Fruit fly (Drosophila melanogaster) whole organism, embryonic: ENCODE results near the gene mad2.

Experiments
- BEAF-32 ChIP-seq: fragments of 200-800 bp; sonication (Bioruptor generic); optimal IDR thresholded peaks from 3 replicates; lab custom pipeline; 2017; ENCODE audit warnings: missing biosample characterization, missing genetic modification characterization, mild to moderate bottlenecking, moderate library complexity, missing genetic modification reagents
- CG10147 ChIP-seq: fragments of 200-800 bp; sonication (Bioruptor generic); optimal IDR thresholded peaks from 2 replicates; lab custom pipeline; 2019; ENCODE audit warnings: missing biosample characterization, mild to moderate bottlenecking, missing genetic modification characterization, moderate library complexity
- CG12391 ChIP-seq: fragments of 200-800 bp; sonication (Bioruptor generic); optimal IDR thresholded peaks from 3 replicates; lab custom pipeline; 2018; ENCODE audit warnings: missing biosample characterization, mild to moderate bottlenecking, missing genetic modification characterization, moderate library complexity
- CG14050 ChIP-seq: fragments of 200-800 bp; sonication (Bioruptor generic); IDR thresholded peaks from 3 replicates; pipeline ENCODE4 v1.3.6; 2022; ENCODE audit warnings: missing biosample characterization, missing genetic modification characterization
- CG1603 ChIP-seq: fragments of 200-800 bp; sonication (Bioruptor generic); optimal IDR thresholded peaks from 2 replicates; lab custom pipeline; 2019; ENCODE audit warnings: missing biosample characterization, mild to moderate bottlenecking, missing genetic modification characterization, moderate library complexity
- CG16813 ChIP-seq: fragments of 200-800 bp; sonication (Bioruptor generic); IDR thresholded peaks from 3 replicates; pipeline ENCODE4 v1.3.6; 2022; ENCODE audit warnings: missing biosample characterization, missing genetic modification characterization; ENCODE audit not compliant: partially characterized antibody
- CG17328 ChIP-seq: fragments of 200-800 bp; sonication (Bioruptor generic); IDR thresholded peaks from 2 replicates; pipeline ENCODE4 v1.3.6; 2022; ENCODE audit warnings: missing biosample characterization, missing genetic modification characterization
- CG1792 ChIP-seq: fragments of 200-800 bp; sonication (Bioruptor generic); optimal IDR thresholded peaks from 2 replicates; lab custom pipeline; 2016; ENCODE audit warnings: missing biosample characterization, missing genetic modification characterization
- CG18619 ChIP-seq: fragments of 200-800 bp; sonication (Bioruptor generic); optimal IDR thresholded peaks from 3 replicates; lab custom pipeline; 2017; ENCODE audit warnings: missing biosample characterization, mild to moderate bottlenecking, missing genetic modification characterization
- CG2129 ChIP-seq: fragments of 200-800 bp; sonication (Bioruptor generic); IDR thresholded peaks from 2 replicates; pipeline ENCODE4 v1.3.6; 2022; ENCODE audit warnings: missing biosample characterization, missing genetic modification characterization; ENCODE audit not compliant: partially characterized antibody
- CG2202 ChIP-seq: fragments of 200-800 bp; sonication (Bioruptor generic); optimal IDR thresholded peaks from 2 replicates; lab custom pipeline; 2018; ENCODE audit warnings: missing biosample characterization, mild to moderate bottlenecking, missing genetic modification characterization
- CG2712 ChIP-seq: fragments of 200-800 bp; optimal IDR thresholded peaks from 3 replicates; lab custom pipeline; 2019; ENCODE audit warnings: missing biosample characterization, mild to moderate bottlenecking, missing genetic modification characterization, moderate library complexity
- CG32532 ChIP-seq: fragments of 200-800 bp; sonication (Bioruptor generic); IDR thresholded peaks from 2 replicates; pipeline ENCODE4 v1.3.6; 2022; ENCODE audit warnings: missing biosample characterization, missing genetic modification characterization
- CG4360 ChIP-seq: fragments of 200-800 bp; sonication (Bioruptor generic); IDR thresholded peaks from 2 replicates; pipeline ENCODE4 v1.3.6; 2022; ENCODE audit warnings: missing biosample characterization, missing genetic modification characterization
- CG7839 ChIP-seq: fragments of 200-800 bp; sonication (Bioruptor generic); optimal IDR thresholded peaks from 3 replicates; lab custom pipeline; 2018; ENCODE audit warnings: missing biosample characterization, mild to moderate bottlenecking, missing genetic modification characterization, moderate library complexity
- CG8290 ChIP-seq, 3 experiments: fragments of 200-800 bp; sonication (Bioruptor generic); optimal IDR thresholded peaks; 2 replicates each; lab custom pipeline; 2016 to 2019; ENCODE audit warnings: missing biosample characterization in 3 of 3, missing genetic modification characterization in 3 of 3, mild to moderate bottlenecking in 2 of 3, moderate library complexity in 1 of 3
- CG9609 ChIP-seq: fragments of 200-800 bp; sonication (Bioruptor generic); optimal IDR thresholded peaks from 3 replicates; lab custom pipeline; 2016; ENCODE audit warnings: missing biosample characterization, missing genetic modification characterization
- Dip2 ChIP-seq: fragments of 200-800 bp; sonication (Bioruptor generic); IDR thresholded peaks from 2 replicates; pipeline ENCODE4 v1.3.6; 2022; ENCODE audit warnings: missing biosample characterization, missing genetic modification characterization
- Fer1 ChIP-seq: fragments of 200-800 bp; sonication (Bioruptor generic); optimal IDR thresholded peaks from 2 replicates; lab custom pipeline; 2017; ENCODE audit warnings: missing biosample characterization, mild to moderate bottlenecking, missing genetic modification characterization
- Fer3 ChIP-seq: fragments of 200-800 bp; sonication (Bioruptor generic); optimal IDR thresholded peaks from 2 replicates; lab custom pipeline; 2018; ENCODE audit warnings: missing biosample characterization, mild to moderate bottlenecking, missing genetic modification characterization, moderate library complexity
- H2.0 ChIP-seq: fragments of 200-800 bp; sonication (Bioruptor generic); IDR thresholded peaks from 2 replicates; pipeline ENCODE4 v1.3.6; 2022; ENCODE audit warnings: missing biosample characterization, missing genetic modification characterization
- Hmx ChIP-seq: fragments of 200-800 bp; sonication (Bioruptor generic); optimal IDR thresholded peaks from 2 replicates; lab custom pipeline; 2016; ENCODE audit warnings: missing biosample characterization, missing genetic modification characterization
- NC2α ChIP-seq: fragments of 200-800 bp; sonication (Bioruptor generic); optimal IDR thresholded peaks from 2 replicates; lab custom pipeline; 2016; ENCODE audit warnings: missing biosample characterization, missing genetic modification characterization
- Nf-YB ChIP-seq: fragments of 200-800 bp; sonication (Bioruptor generic); optimal IDR thresholded peaks from 3 replicates; lab custom pipeline; 2019; ENCODE audit warnings: missing biosample characterization, mild to moderate bottlenecking, missing genetic modification characterization, moderate library complexity
- Oli ChIP-seq: fragments of 200-800 bp; sonication (Bioruptor generic); optimal IDR thresholded peaks from 2 replicates; lab custom pipeline; 2018; ENCODE audit warnings: missing biosample characterization, mild to moderate bottlenecking, missing genetic modification characterization, moderate library complexity
- Pdp1 ChIP-seq, 2 experiments: fragments of 200-800 bp; sonication (Bioruptor generic); optimal IDR thresholded peaks; 3 replicates each; lab custom pipeline; 2016; ENCODE audit warnings: missing biosample characterization in 2 of 2, missing genetic modification characterization in 2 of 2, mild to moderate bottlenecking in 1 of 2, moderate library complexity in 1 of 2
- Side ChIP-seq: fragments of 200-800 bp; sonication (Bioruptor generic); optimal IDR thresholded peaks from 2 replicates; lab custom pipeline; 2016; ENCODE audit warnings: missing biosample characterization, missing genetic modification characterization
- Tbp ChIP-seq: fragments of >200 bp; optimal IDR thresholded peaks from 2 replicates; lab custom pipeline; 2018; ENCODE audit warnings: missing biosample characterization, missing genetic modification characterization
- bbx ChIP-seq: fragments of 200-800 bp; sonication (Bioruptor generic); IDR thresholded peaks from 2 replicates; pipeline ENCODE4 v1.3.6; 2022; ENCODE audit warnings: missing biosample characterization, missing genetic modification characterization; ENCODE audit not compliant: partially characterized antibody
- chn ChIP-seq: fragments of 200-800 bp; sonication (Bioruptor generic); optimal IDR thresholded peaks from 2 replicates; lab custom pipeline; 2016; ENCODE audit warnings: missing biosample characterization, missing genetic modification characterization
- ci ChIP-seq: fragments of 200-800 bp; sonication (Bioruptor generic); IDR thresholded peaks from 3 replicates; pipeline ENCODE4 v1.3.6; 2022; ENCODE audit warnings: missing biosample characterization, missing genetic modification characterization
- crc ChIP-seq: fragments of 200-800 bp; sonication (Bioruptor generic); optimal IDR thresholded peaks from 2 replicates; lab custom pipeline; 2016; ENCODE audit warnings: missing biosample characterization, missing genetic modification characterization
- crol ChIP-seq: fragments of 200-800 bp; sonication (Bioruptor generic); IDR thresholded peaks from 2 replicates; pipeline ENCODE4 v1.3.6; 2022; ENCODE audit warnings: missing biosample characterization, missing genetic modification characterization
- crp ChIP-seq, 2 experiments: fragments of 200-800 bp; sonication (Bioruptor generic); optimal IDR thresholded peaks; 2 replicates in 1 of 2; 3 replicates in 1 of 2; lab custom pipeline; 2017; ENCODE audit warnings: missing biosample characterization in 2 of 2, missing genetic modification characterization in 2 of 2, mild to moderate bottlenecking in 1 of 2, moderate library complexity in 1 of 2
- dmrt11E ChIP-seq: fragments of 200-800 bp; sonication (Bioruptor generic); optimal IDR thresholded peaks from 3 replicates; lab custom pipeline; 2018; ENCODE audit warnings: missing biosample characterization, mild to moderate bottlenecking, missing genetic modification characterization, moderate library complexity
- en ChIP-seq: fragments of 200-800 bp; sonication (Bioruptor generic); optimal IDR thresholded peaks from 2 replicates; lab custom pipeline; 2016; ENCODE audit warnings: missing biosample characterization, missing genetic modification characterization
- ewg ChIP-seq: fragments of 200-800 bp; sonication (Bioruptor generic); optimal IDR thresholded peaks from 3 replicates; lab custom pipeline; 2017; ENCODE audit warnings: mild to moderate bottlenecking, missing biosample characterization, missing genetic modification reagents, missing genetic modification characterization
- gem ChIP-seq: fragments of 200-800 bp; sonication (Bioruptor generic); optimal IDR thresholded peaks from 2 replicates; lab custom pipeline; 2019; ENCODE audit warnings: missing biosample characterization, mild to moderate bottlenecking, missing genetic modification characterization, moderate library complexity
- hb ChIP-seq: fragments of 200-800 bp; sonication (Bioruptor generic); IDR thresholded peaks from 3 replicates; pipeline ENCODE4 v1.3.6; 2022; ENCODE audit warnings: missing biosample characterization, missing genetic modification characterization; ENCODE audit not compliant: partially characterized antibody
- hth ChIP-seq: fragments of >200 bp; optimal IDR thresholded peaks from 2 replicates; lab custom pipeline; 2017; ENCODE audit warnings: inconsistent platforms
- inv ChIP-seq: fragments of 200-800 bp; sonication (Bioruptor generic); IDR thresholded peaks from 2 replicates; pipeline ENCODE4 v1.3.6; 2022; ENCODE audit warnings: missing biosample characterization, missing genetic modification characterization; ENCODE audit not compliant: partially characterized antibody
- knrl ChIP-seq: fragments of 200-800 bp; sonication (Bioruptor generic); IDR thresholded peaks from 3 replicates; pipeline ENCODE4 v1.3.6; 2022; ENCODE audit warnings: missing biosample characterization, missing genetic modification characterization; ENCODE audit not compliant: partially characterized antibody
- lbe ChIP-seq: fragments of 200-800 bp; sonication (Bioruptor generic); optimal IDR thresholded peaks from 2 replicates; lab custom pipeline; 2016; ENCODE audit warnings: missing biosample characterization, mild to moderate bottlenecking, missing genetic modification characterization
- ranshi ChIP-seq: fragments of 200-800 bp; sonication (Bioruptor generic); IDR thresholded peaks from 2 replicates; pipeline ENCODE4 v1.3.6; 2022; ENCODE audit warnings: missing biosample characterization, missing genetic modification characterization
- row ChIP-seq: fragments of 200-800 bp; sonication (Bioruptor generic); IDR thresholded peaks from 3 replicates; pipeline ENCODE4 v1.3.6; 2022; ENCODE audit warnings: missing biosample characterization, missing genetic modification characterization
- sc ChIP-seq, 3 experiments: fragments of >200 bp in 2 of 3; fragments of 200-800 bp in 1 of 3; sonication (Bioruptor generic) in 1 of 3; optimal IDR thresholded peaks; 2 replicates in 2 of 3; 3 replicates in 1 of 3; lab custom pipeline; 2017; ENCODE audit warnings: mild to moderate bottlenecking in 1 of 3, missing biosample characterization in 1 of 3, missing genetic modification characterization in 1 of 3, missing genetic modification reagents in 1 of 3
- ssp ChIP-seq: fragments of 200-800 bp; sonication (Bioruptor generic); IDR thresholded peaks from 2 replicates; pipeline ENCODE4 v1.3.6; 2022; ENCODE audit warnings: missing biosample characterization, missing genetic modification characterization
- tio ChIP-seq: fragments of 200-800 bp; sonication (Bioruptor generic); optimal IDR thresholded peaks from 2 replicates; lab custom pipeline; 2017; ENCODE audit warnings: missing biosample characterization, missing genetic modification characterization, inconsistent platforms
- vvl ChIP-seq: fragments of 200-800 bp; sonication (Bioruptor generic); IDR thresholded peaks from 2 replicates; pipeline ENCODE4 v1.3.6; 2022; ENCODE audit warnings: missing biosample characterization, missing genetic modification characterization

The mad2 gene

DNA sequence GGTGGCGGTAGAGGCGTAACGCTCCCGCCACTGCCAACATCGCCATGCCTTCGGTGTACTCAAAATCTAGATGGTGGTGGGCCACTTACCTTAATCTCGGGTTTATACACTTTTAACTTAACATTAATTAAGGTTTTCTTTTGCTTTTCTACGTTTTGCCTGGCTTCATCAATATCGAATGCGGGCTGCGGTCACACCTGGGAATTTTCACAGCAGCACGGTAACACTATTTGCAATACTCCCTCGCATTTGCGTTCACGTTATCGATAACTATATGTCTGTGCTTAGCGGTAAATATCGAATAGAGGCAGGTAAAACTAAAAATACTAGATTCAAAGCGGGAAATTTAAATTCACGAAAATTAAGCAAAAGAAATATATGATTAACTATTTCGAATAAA is 18.9 kb downstream of the mad2 start, which contains the start of gene Bre1 (continued):
- TF ChIP-seq tio (GFP tag; lab: Kevin White, UChicago) (no peak), Fer3 (tag; lab: Kevin White, UChicago) (no peak), NC2α (GFP tag; lab: Kevin White, UChicago) (no peak), ewg (GFP tag; lab: Kevin White, UChicago) (no peak), ranshi (no peak), CG10147 (GFP tag; lab: Kevin White, UChicago) (peak; percentile 15), BEAF-32 (GFP tag; lab: Kevin White, UChicago) (peak; percentile 84), Oli (no peak), CG16813 (peak; percentile 77), sc (optimal IDR thresholded peaks at IDR 0.05; lab: Kevin White, UChicago) (no peak), sc (GFP tag; optimal IDR thresholded peaks at IDR 0.05; lab: Kevin White, UChicago) (no peak), ssp (no peak), crp (GFP tag; optimal IDR thresholded peaks at IDR 0.05; lab: Kevin White, UChicago) (no peak), CG2129 (GFP tag; lab: Robert Waterston, UW) (peak; percentile 44; the same call in 1 of the 2 replicates), H2.0 (GFP tag; lab: Robert Waterston, UW) (no peak), en (GFP tag; lab: Kevin White, UChicago) (no peak), Hmx (GFP tag; lab: Kevin White, UChicago) (no peak), CG2712 (tag; lab: Kevin White, UChicago) (peak; percentile 29), crc (GFP tag; lab: Kevin White, UChicago) (no peak), Fer1 (GFP tag; lab: Kevin White, UChicago) (peak; percentile 34), CG12391 (tag; lab: Kevin White, UChicago) (peak; percentile 4), bbx (GFP tag; lab: Robert Waterston, UW) (peak; percentile 85), CG7839 (no peak), lbe (GFP tag; lab: Kevin White, UChicago) (no peak), chn (GFP tag; lab: Kevin White, UChicago) (no peak), CG2202 (tag; lab: Kevin White, UChicago) (no peak), CG4360 (GFP tag; lab: Robert Waterston, UW) (no peak), CG14050 (GFP tag; lab: Robert Waterston, UW) (no peak), ci (GFP tag; lab: Robert Waterston, UW) (no peak), CG18619 (GFP tag; lab: Kevin White, UChicago) (no peak), crol (GFP tag; lab: Robert Waterston, UW) (no peak), hth (lab: Kevin White, UChicago) (no peak), inv (peak; percentile 41; the same call in 1 of the 2 replicates), row (GFP tag; lab: Robert Waterston, UW) (peak; percentile 26; the same call in 2 of the 3 replicates), gem (no peak), Side (GFP tag; lab: Kevin White, UChicago) (no peak), dmrt11E (tag; lab: Kevin White, UChicago) (no peak), vvl (GFP tag; lab: Robert Waterston, UW) (0 out of 2 replicates have a peak, but pooled peaks have one; percentile 22), Pdp1 (GFP tag; optimal IDR thresholded peaks at IDR 0.05; lab: Kevin White, UChicago) (peak in 1 of 2 experiments; percentile 43), Dip2 (GFP tag; lab: Robert Waterston, UW) (no peak), CG1603 (peak; percentile 75), Nf-YB (GFP tag; lab: Kevin White, UChicago) (no peak), CG1792 (GFP tag; lab: Kevin White, UChicago) (peak; percentile 1), CG8290 (GFP tag; optimal IDR thresholded peaks at IDR 0.05; lab: Kevin White, UChicago) (no peak), CG8290 (tag; optimal IDR thresholded peaks at IDR 0.05; lab: Kevin White, UChicago) (no peak), hb (GFP tag; lab: Robert Waterston, UW) (0 out of 3 replicates have a peak, but pooled peaks have one; percentile 55), CG32532 (GFP tag; lab: Robert Waterston, UW) (no peak), CG17328 (GFP tag; lab: Robert Waterston, UW) (no peak), Tbp (GFP tag; lab: Kevin White, UChicago) (no peak), knrl (GFP tag; lab: Robert Waterston, UW) (peak; percentile 75), CG9609 (no peak)
